Worm (Caenorhabditis elegans) whole organism, mixed stage, embryonic: ENCODE data around the gene clec-37.

Experiments used
- M03D4.4 ChIP-seq: sonication (generic microtip); optimal IDR thresholded peaks from 2 replicates; lab custom pipeline; 2017; ENCODE audit warnings: mild to moderate bottlenecking, missing genetic modification characterization, missing compliant biosample characterization
- drap-1 ChIP-seq: fragments of 200-800 bp; sonication (Bioruptor generic); optimal IDR thresholded peaks from 3 replicates; lab custom pipeline; 2018; ENCODE audit warnings: mild to moderate bottlenecking, missing genetic modification characterization, missing compliant biosample characterization
- lin-13 ChIP-seq: fragments of 150-350 bp; optimal IDR thresholded peaks from 2 replicates; lab custom pipeline; 2014; ENCODE audit warnings: missing biosample characterization, missing genetic modification characterization
- nhr-12 ChIP-seq: fragments of 150-350 bp; optimal IDR thresholded peaks from 2 replicates; lab custom pipeline; 2014; ENCODE audit warnings: missing biosample characterization, missing genetic modification characterization
- nhr-2 ChIP-seq: fragments of 150-350 bp; optimal IDR thresholded peaks from 2 replicates; lab custom pipeline; 2014; ENCODE audit warnings: missing biosample characterization, missing genetic modification characterization
- nhr-237 ChIP-seq: fragments of 150-350 bp; optimal IDR thresholded peaks from 2 replicates; lab custom pipeline; 2014; ENCODE audit warnings: missing biosample characterization, missing genetic modification characterization
- nhr-28 ChIP-seq: fragments of 150-350 bp; optimal IDR thresholded peaks from 2 replicates; lab custom pipeline; 2014; ENCODE audit warnings: missing biosample characterization, missing genetic modification characterization
- pha-4 ChIP-seq: fragments of 150-350 bp; optimal IDR thresholded peaks from 2 replicates; lab custom pipeline; 2018; ENCODE audit warnings: missing biosample characterization, missing genetic modification reagents, missing genetic modification characterization
- sem-2 ChIP-seq: fragments of 200-800 bp; sonication (Bioruptor generic); optimal IDR thresholded peaks from 2 replicates; lab custom pipeline; 2018; ENCODE audit warnings: mild to moderate bottlenecking, missing genetic modification characterization, missing compliant biosample characterization
- snpc-4 ChIP-seq: fragments of 150-350 bp; optimal IDR thresholded peaks from 2 replicates; lab custom pipeline; 2014; ENCODE audit warnings: missing biosample characterization, missing genetic modification characterization
- unc-120 ChIP-seq: sonication (generic microtip); optimal IDR thresholded peaks from 2 replicates; lab custom pipeline; 2017; ENCODE audit warnings: missing genetic modification characterization, missing compliant biosample characterization; ENCODE audit not compliant: poor library complexity, severe bottlenecking
- unc-39 ChIP-seq: fragments of 150-350 bp; optimal IDR thresholded peaks from 2 replicates; lab custom pipeline; 2014; ENCODE audit warnings: missing biosample characterization, missing genetic modification characterization
- unc-62 ChIP-seq: fragments of 150-350 bp; optimal IDR thresholded peaks from 2 replicates; lab custom pipeline; 2014; ENCODE audit warnings: missing biosample characterization, missing genetic modification reagents, missing genetic modification characterization
- ztf-11 ChIP-seq: fragments of 150-350 bp; optimal IDR thresholded peaks from 2 replicates; lab custom pipeline; 2014; ENCODE audit warnings: missing biosample characterization, missing genetic modification characterization

DNA sequence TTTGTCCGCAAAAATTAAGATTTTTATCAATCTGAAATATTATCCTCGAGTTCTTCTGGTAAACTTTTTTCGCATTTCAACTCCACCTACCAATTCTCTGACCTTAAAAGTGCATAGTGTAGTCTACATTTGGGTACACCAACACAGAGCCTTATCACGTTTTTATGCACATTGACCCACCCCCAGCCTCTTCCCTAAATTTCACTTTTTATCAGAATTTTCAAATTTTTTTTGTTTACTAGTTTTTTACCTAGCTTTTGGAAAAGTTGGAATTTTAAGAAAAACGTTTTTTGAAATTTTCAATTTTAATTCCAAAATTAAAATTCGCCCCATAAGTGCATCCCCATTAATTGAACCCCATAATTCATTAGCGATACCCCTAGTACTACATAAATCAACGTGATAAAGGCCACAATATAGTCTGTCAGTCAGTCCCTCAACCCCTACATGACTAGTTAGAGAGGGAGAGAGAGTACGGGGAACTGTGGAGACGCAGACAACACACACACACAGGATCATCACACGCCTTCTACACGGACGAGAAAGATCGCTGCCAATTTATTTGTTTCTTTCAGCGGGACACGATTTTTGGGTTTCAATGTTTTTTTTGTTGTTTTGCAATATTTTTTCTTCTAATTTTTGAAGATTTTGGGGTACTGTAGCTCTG, 37.2 kb downstream of the clec-37 start:
- TF ChIP-seq unc-62 (GFP tag; lab: Kevin White, UChicago) = peak; percentile 16
- TF ChIP-seq unc-120 (tag; lab: Kevin White, UChicago) = no peak
- TF ChIP-seq unc-39 (tag; lab: Kevin White, UChicago) = no peak
- no peak for TF ChIP-seq nhr-2
- TF ChIP-seq drap-1 (GFP tag; lab: Kevin White, UChicago) = no peak
- no peak for TF ChIP-seq sem-2 (GFP tag; lab: Kevin White, UChicago)
- no peak for TF ChIP-seq nhr-12 (tag; lab: Kevin White, UChicago)
- no peak for TF ChIP-seq lin-13 (tag; lab: Kevin White, UChicago)
- TF ChIP-seq ztf-11 (tag; lab: Kevin White, UChicago) = no peak
- TF ChIP-seq nhr-237 (tag; lab: Kevin White, UChicago) = no peak
- TF ChIP-seq nhr-28 (tag; lab: Kevin White, UChicago) = no peak
- TF ChIP-seq snpc-4 (tag; lab: Kevin White, UChicago) = no peak
- TF ChIP-seq M03D4.4 = no peak
- no peak for TF ChIP-seq pha-4
